Fruit fly (Drosophila melanogaster) whole organism, prepupa: ENCODE results near the gene CG15459.

Source experiments
- CG10669 ChIP-seq: fragments of 200-800 bp; sonication (Bioruptor generic); optimal IDR thresholded peaks from 3 replicates; lab custom pipeline; 2018; ENCODE audit warnings: missing biosample characterization, mild to moderate bottlenecking, missing genetic modification characterization, moderate library complexity
- CG11762 ChIP-seq: fragments of 200-800 bp; sonication (Bioruptor generic); optimal IDR thresholded peaks from 3 replicates; lab custom pipeline; 2016; ENCODE audit warnings: missing biosample characterization, missing genetic modification characterization; ENCODE audit not compliant: insufficient read depth
- CG3919 ChIP-seq: fragments of 200-800 bp; sonication (Bioruptor generic); optimal IDR thresholded peaks from 3 replicates; lab custom pipeline; 2016; ENCODE audit warnings: missing biosample characterization, missing genetic modification characterization
- CG6276 ChIP-seq: fragments of 200-800 bp; sonication (Bioruptor generic); optimal IDR thresholded peaks from 2 replicates; lab custom pipeline; 2017; ENCODE audit warnings: missing biosample characterization, mild to moderate bottlenecking, missing genetic modification characterization
- Eip78C ChIP-seq: fragments of 200-800 bp; sonication (Bioruptor generic); peaks from one replicate; lab custom pipeline; 2016; ENCODE audit warnings: missing biosample characterization, missing genetic modification characterization
- Ets96B ChIP-seq: fragments of 200-800 bp; optimal IDR thresholded peaks from 2 replicates; lab custom pipeline; 2019; ENCODE audit warnings: missing biosample characterization, mild to moderate bottlenecking, missing genetic modification characterization, moderate library complexity
- Gug ChIP-seq: fragments of 200-800 bp; sonication (Bioruptor generic); IDR thresholded peaks from 2 replicates; pipeline ENCODE4 v1.3.6; 2022; ENCODE audit warnings: missing biosample characterization, missing genetic modification characterization
- Sox14 ChIP-seq: fragments of 200-800 bp; sonication (Bioruptor generic); optimal IDR thresholded peaks from 3 replicates; lab custom pipeline; 2016; ENCODE audit warnings: missing biosample characterization, missing genetic modification characterization
- esn ChIP-seq: fragments of 200-800 bp; sonication (Bioruptor generic); optimal IDR thresholded peaks from 2 replicates; lab custom pipeline; 2016; ENCODE audit warnings: missing biosample characterization, mild to moderate bottlenecking, missing genetic modification characterization, moderate library complexity
- svp ChIP-seq: fragments of 200-800 bp; sonication (Bioruptor generic); peaks from one replicate; lab custom pipeline; 2016; ENCODE audit warnings: missing biosample characterization, missing genetic modification characterization

DNA sequence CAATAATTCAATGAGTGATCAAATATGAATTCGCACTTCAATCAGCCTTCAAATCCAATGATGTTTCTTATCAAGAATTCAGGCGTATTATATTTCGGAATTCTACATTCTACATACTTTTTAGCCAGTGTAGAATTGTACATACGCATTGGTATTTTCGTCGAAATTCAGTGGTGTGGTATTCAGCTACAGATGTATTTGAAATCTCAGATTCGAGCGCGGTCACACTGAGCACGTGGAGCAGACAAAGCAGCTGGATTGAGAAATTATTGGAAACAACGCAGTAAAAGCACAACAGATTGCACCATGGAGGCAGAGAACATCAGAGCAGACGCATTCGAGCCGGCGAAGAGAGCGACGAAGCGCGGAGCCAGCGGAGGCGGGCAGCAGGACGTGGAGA lies 22.2 kb downstream of the CG15459 start:
- TF ChIP-seq CG11762 (GFP tag; lab: Kevin White, UChicago) = no peak
- TF ChIP-seq Ets96B (tag; lab: Kevin White, UChicago) = no peak
- peak; percentile 71 for TF ChIP-seq Sox14 (GFP tag; lab: Kevin White, UChicago)
- no peak for TF ChIP-seq CG10669
- no peak for TF ChIP-seq Gug
- TF ChIP-seq CG6276 (GFP tag; lab: Kevin White, UChicago) = no peak
- no peak for TF ChIP-seq svp (GFP tag; lab: Kevin White, UChicago)
- no peak for TF ChIP-seq CG3919
- TF ChIP-seq esn (GFP tag; lab: Kevin White, UChicago) = no peak
- TF ChIP-seq Eip78C (GFP tag; lab: Kevin White, UChicago) = peak; percentile 27
